Fruit fly (Drosophila melanogaster) whole organism, embryonic: ENCODE measurements around the gene CG34125.

ENCODE experiments used
- Awh ChIP-seq: fragments of 200-800 bp; sonication (Bioruptor generic); IDR thresholded peaks from 2 replicates; pipeline ENCODE4, ENCODE4 v1.3.6; 2022; ENCODE audit warnings: missing biosample characterization, missing genetic modification characterization
- B-H2 ChIP-seq: fragments of 200-800 bp; sonication (Bioruptor generic); optimal IDR thresholded peaks from 2 replicates; lab custom pipeline; 2018; ENCODE audit warnings: missing biosample characterization, mild to moderate bottlenecking, missing genetic modification characterization
- Bdp1 ChIP-seq: fragments of 200-800 bp; sonication (Bioruptor generic); optimal IDR thresholded peaks from 3 replicates; lab custom pipeline; 2016; ENCODE audit warnings: missing biosample characterization, missing genetic modification characterization
- C15 ChIP-seq: fragments of 200-800 bp; sonication (Bioruptor generic); IDR thresholded peaks from 3 replicates; pipeline ENCODE4 v1.3.6; 2022; ENCODE audit warnings: missing biosample characterization, missing genetic modification characterization
- CG12219 ChIP-seq: fragments of 200-800 bp; sonication (Bioruptor generic); optimal IDR thresholded peaks from 3 replicates; lab custom pipeline; 2018; ENCODE audit warnings: missing biosample characterization, mild to moderate bottlenecking, missing genetic modification characterization
- CG1792 ChIP-seq: fragments of 200-800 bp; sonication (Bioruptor generic); optimal IDR thresholded peaks from 2 replicates; lab custom pipeline; 2016; ENCODE audit warnings: missing biosample characterization, missing genetic modification characterization
- CG18262 ChIP-seq: fragments of 200-800 bp; optimal IDR thresholded peaks from 3 replicates; lab custom pipeline; 2019; ENCODE audit warnings: missing biosample characterization, mild to moderate bottlenecking, missing genetic modification characterization, moderate library complexity
- CG2202 ChIP-seq: fragments of 200-800 bp; sonication (Bioruptor generic); optimal IDR thresholded peaks from 2 replicates; lab custom pipeline; 2018; ENCODE audit warnings: missing biosample characterization, mild to moderate bottlenecking, missing genetic modification characterization
- CG30020 ChIP-seq: fragments of 200-800 bp; optimal IDR thresholded peaks from 2 replicates; lab custom pipeline; 2019; ENCODE audit warnings: missing biosample characterization, mild to moderate bottlenecking, missing genetic modification characterization, moderate library complexity
- CG32767 ChIP-seq: fragments of 200-800 bp; sonication (Bioruptor generic); IDR thresholded peaks from 2 replicates; pipeline ENCODE4 v1.3.6; 2022; ENCODE audit warnings: missing biosample characterization, missing genetic modification characterization
- CG33557 ChIP-seq: fragments of 200-800 bp; sonication (Bioruptor generic); optimal IDR thresholded peaks from 2 replicates; lab custom pipeline; 2019; ENCODE audit warnings: missing biosample characterization, mild to moderate bottlenecking, missing genetic modification characterization, moderate library complexity
- CG3726 ChIP-seq: fragments of 200-800 bp; sonication (Bioruptor generic); IDR thresholded peaks from 3 replicates; pipeline ENCODE4, ENCODE4 v1.3.6; 2022; ENCODE audit warnings: missing biosample characterization, missing genetic modification characterization
- CG9215 ChIP-seq: fragments of 200-800 bp; sonication (Bioruptor generic); IDR thresholded peaks from 2 replicates; pipeline ENCODE4 v1.3.6; 2022; ENCODE audit warnings: missing biosample characterization, missing genetic modification characterization
- Chrac-16 ChIP-seq: fragments of 200-800 bp; sonication (Bioruptor generic); optimal IDR thresholded peaks from 3 replicates; lab custom pipeline; 2016; ENCODE audit warnings: missing biosample characterization, missing genetic modification characterization
- Dip2 ChIP-seq: fragments of 200-800 bp; sonication (Bioruptor generic); IDR thresholded peaks from 2 replicates; pipeline ENCODE4 v1.3.6; 2022; ENCODE audit warnings: missing biosample characterization, missing genetic modification characterization
- Dip3 ChIP-seq: fragments of 200-800 bp; sonication (Bioruptor generic); optimal IDR thresholded peaks from 3 replicates; lab custom pipeline; 2016; ENCODE audit warnings: missing biosample characterization, missing genetic modification characterization
- Dp ChIP-seq: fragments of 200-800 bp; sonication (Bioruptor generic); optimal IDR thresholded peaks from 2 replicates; lab custom pipeline; 2018; ENCODE audit warnings: missing biosample characterization, mild to moderate bottlenecking, missing genetic modification characterization, moderate library complexity
- Elba2 ChIP-seq: fragments of 200-800 bp; sonication (Bioruptor generic); optimal IDR thresholded peaks from 3 replicates; lab custom pipeline; 2016; ENCODE audit warnings: missing biosample characterization, missing genetic modification characterization
- HLH3B ChIP-seq: fragments of 200-800 bp; sonication (Bioruptor generic); IDR thresholded peaks from 2 replicates; pipeline ENCODE4 v1.3.6; 2022; ENCODE audit warnings: missing biosample characterization, missing genetic modification characterization
- Lim3 ChIP-seq: fragments of 200-800 bp; sonication (Bioruptor generic); IDR thresholded peaks from 2 replicates; pipeline ENCODE4 v1.3.6; 2022; ENCODE audit warnings: missing biosample characterization, missing genetic modification characterization
- MBD-R2 ChIP-seq: fragments of 200-800 bp; sonication (Bioruptor generic); IDR thresholded peaks from 2 replicates; pipeline ENCODE4 v1.3.6; 2022; ENCODE audit warnings: missing biosample characterization, missing genetic modification characterization
- Nf-YA ChIP-seq: fragments of 200-800 bp; sonication (Bioruptor generic); IDR thresholded peaks from 2 replicates; pipeline ENCODE4 v1.3.6; 2022; ENCODE audit warnings: missing biosample characterization, missing genetic modification characterization
- Sox102F ChIP-seq: fragments of 200-800 bp; sonication (Bioruptor generic); optimal IDR thresholded peaks from 2 replicates; lab custom pipeline; 2018; ENCODE audit warnings: missing biosample characterization, mild to moderate bottlenecking, missing genetic modification characterization, moderate library complexity
- Spps ChIP-seq: fragments of 200-800 bp; sonication (Bioruptor generic); optimal IDR thresholded peaks from 2 replicates; lab custom pipeline; 2018; ENCODE audit warnings: missing biosample characterization, mild to moderate bottlenecking, missing genetic modification characterization
- Ssrp ChIP-seq: fragments of 200-800 bp; sonication (Bioruptor generic); optimal IDR thresholded peaks from 2 replicates; lab custom pipeline; 2018; ENCODE audit warnings: missing biosample characterization, mild to moderate bottlenecking, missing genetic modification characterization, moderate library complexity
- Tbp ChIP-seq: fragments of >200 bp; optimal IDR thresholded peaks from 2 replicates; lab custom pipeline; 2018; ENCODE audit warnings: missing biosample characterization, missing genetic modification characterization
- Trl ChIP-seq, 3 experiments: fragments of >200 bp in 2 of 3; fragments of 200-800 bp in 1 of 3; sonication (Bioruptor generic) in 1 of 3; optimal IDR thresholded peaks; 2 replicates in 1 of 3; 3 replicates in 2 of 3; lab custom pipeline; 2016 to 2017; ENCODE audit warnings: missing biosample characterization in 1 of 3, missing genetic modification characterization in 1 of 3
- Xbp1 ChIP-seq: fragments of 200-800 bp; sonication (Bioruptor generic); optimal IDR thresholded peaks from 3 replicates; lab custom pipeline; 2016; ENCODE audit warnings: missing biosample characterization, mild to moderate bottlenecking, missing genetic modification characterization
- bbx ChIP-seq: fragments of 200-800 bp; sonication (Bioruptor generic); IDR thresholded peaks from 2 replicates; pipeline ENCODE4 v1.3.6; 2022; ENCODE audit warnings: missing biosample characterization, missing genetic modification characterization; ENCODE audit not compliant: partially characterized antibody
- dan ChIP-seq: fragments of 200-800 bp; sonication (Bioruptor generic); IDR thresholded peaks from 2 replicates; pipeline ENCODE4 v1.3.6; 2022; ENCODE audit warnings: missing biosample characterization, missing genetic modification characterization
- dm ChIP-seq: fragments of 200-800 bp; sonication (Bioruptor generic); optimal IDR thresholded peaks from 3 replicates; lab custom pipeline; 2016; ENCODE audit warnings: missing biosample characterization, missing genetic modification characterization
- emc ChIP-seq: fragments of 200-800 bp; sonication (Bioruptor generic); optimal IDR thresholded peaks from 2 replicates; lab custom pipeline; 2016; ENCODE audit warnings: missing biosample characterization, missing genetic modification characterization
- ftz-f1 ChIP-seq: fragments of 200-800 bp; sonication (Bioruptor generic); optimal IDR thresholded peaks from 2 replicates; lab custom pipeline; 2016; ENCODE audit warnings: missing biosample characterization, missing genetic modification characterization
- gem ChIP-seq: fragments of 200-800 bp; sonication (Bioruptor generic); optimal IDR thresholded peaks from 2 replicates; lab custom pipeline; 2019; ENCODE audit warnings: missing biosample characterization, mild to moderate bottlenecking, missing genetic modification characterization, moderate library complexity
- ind ChIP-seq: fragments of 200-800 bp; sonication (Bioruptor generic); optimal IDR thresholded peaks from 3 replicates; lab custom pipeline; 2016; ENCODE audit warnings: missing biosample characterization, missing genetic modification characterization
- jigr1 ChIP-seq: fragments of 200-800 bp; sonication (Bioruptor generic); IDR thresholded peaks from 3 replicates; pipeline ENCODE4 v1.3.6; 2022; ENCODE audit warnings: missing biosample characterization, missing genetic modification characterization
- kay ChIP-seq: fragments of 200-800 bp; sonication (Bioruptor generic); optimal IDR thresholded peaks from 2 replicates; lab custom pipeline; 2016; ENCODE audit warnings: missing biosample characterization, missing genetic modification characterization
- klu ChIP-seq: fragments of 200-800 bp; sonication (Bioruptor generic); IDR thresholded peaks from 2 replicates; pipeline ENCODE4 v1.3.6; 2022; ENCODE audit warnings: missing biosample characterization, missing genetic modification characterization
- oc ChIP-seq: fragments of 200-800 bp; sonication (Bioruptor generic); optimal IDR thresholded peaks from 2 replicates; lab custom pipeline; 2018; ENCODE audit warnings: missing biosample characterization, mild to moderate bottlenecking, missing genetic modification characterization, moderate library complexity
- odd ChIP-seq: fragments of 200-800 bp; sonication (Bioruptor generic); optimal IDR thresholded peaks from 2 replicates; lab custom pipeline; 2017; ENCODE audit warnings: missing biosample characterization, mild to moderate bottlenecking, missing genetic modification characterization
- otp ChIP-seq: fragments of 200-800 bp; sonication (Bioruptor generic); IDR thresholded peaks from 3 replicates; pipeline ENCODE4, ENCODE4 v1.3.6; 2022; ENCODE audit warnings: missing biosample characterization, missing genetic modification characterization
- psq ChIP-seq: fragments of 200-800 bp; sonication (Bioruptor generic); optimal IDR thresholded peaks from 2 replicates; lab custom pipeline; 2017; ENCODE audit warnings: missing biosample characterization, missing genetic modification characterization
- slou ChIP-seq: fragments of 200-800 bp; sonication (Bioruptor generic); optimal IDR thresholded peaks from 3 replicates; lab custom pipeline; 2016; ENCODE audit warnings: missing biosample characterization, missing genetic modification characterization
- so ChIP-seq: fragments of 200-800 bp; sonication (Bioruptor generic); IDR thresholded peaks from 3 replicates; pipeline ENCODE4 v1.3.6; 2022; ENCODE audit warnings: missing biosample characterization, missing genetic modification characterization
- stwl ChIP-seq: fragments of 200-800 bp; sonication (Bioruptor generic); optimal IDR thresholded peaks from 3 replicates; lab custom pipeline; 2018; ENCODE audit warnings: missing biosample characterization, mild to moderate bottlenecking, missing genetic modification characterization, moderate library complexity
- tll ChIP-seq, 2 experiments: fragments of 200-800 bp in 1 of 2; fragments of >200 bp in 1 of 2; sonication (Bioruptor generic) in 1 of 2; optimal IDR thresholded peaks; 2 replicates each; lab custom pipeline; 2017 to 2019; ENCODE audit warnings: missing biosample characterization in 2 of 2, missing genetic modification characterization in 2 of 2, mild to moderate bottlenecking in 1 of 2, moderate library complexity in 1 of 2
- toy ChIP-seq: fragments of 200-800 bp; sonication (Bioruptor generic); IDR thresholded peaks from 2 replicates; pipeline ENCODE4 v1.3.6; 2022; ENCODE audit warnings: missing biosample characterization, missing genetic modification characterization
- trem ChIP-seq: fragments of 200-800 bp; optimal IDR thresholded peaks from 3 replicates; lab custom pipeline; 2019; ENCODE audit warnings: missing biosample characterization, mild to moderate bottlenecking, missing genetic modification characterization, moderate library complexity
- unpg ChIP-seq: fragments of 200-800 bp; sonication (Bioruptor generic); optimal IDR thresholded peaks from 3 replicates; lab custom pipeline; 2018; ENCODE audit warnings: missing biosample characterization, mild to moderate bottlenecking, missing genetic modification characterization, moderate library complexity
- zen ChIP-seq: fragments of 200-800 bp; sonication (Bioruptor generic); optimal IDR thresholded peaks from 3 replicates; lab custom pipeline; 2018; ENCODE audit warnings: missing biosample characterization, mild to moderate bottlenecking, missing genetic modification characterization, moderate library complexity

Gene CG34125

dm6 chr2L:5000287-5000871 is 34.9 kb downstream of the CG34125 start (continued):
- TF ChIP-seq dm (GFP tag; lab: Kevin White, UChicago) (no peak), CG2202 (peak; percentile 85), Nf-YA (GFP tag; lab: Robert Waterston, UW) (peak; percentile 53; the same call in 1 of the 2 replicates), C15 (GFP tag; lab: Robert Waterston, UW) (no peak), CG1792 (GFP tag; lab: Kevin White, UChicago) (peak; percentile 9), CG12219 (peak; percentile 64), Trl (optimal IDR thresholded peaks at IDR 0.05; lab: Kevin White, UChicago) (no peak), Trl (GFP tag; optimal IDR thresholded peaks at IDR 0.05; lab: Kevin White, UChicago) (peak; percentile 26), Chrac-16 (GFP tag; lab: Kevin White, UChicago) (peak; percentile 80), slou (GFP tag; lab: Kevin White, UChicago) (peak; percentile 44), Ssrp (tag; lab: Kevin White, UChicago) (peak; percentile 75), kay (GFP tag; lab: Kevin White, UChicago) (peak; percentile 56), CG32767 (GFP tag; lab: Robert Waterston, UW) (peak; percentile 82), odd (GFP tag; lab: Kevin White, UChicago) (peak; percentile 85), CG33557 (GFP tag; lab: Kevin White, UChicago) (peak; percentile 96), emc (GFP tag; lab: Kevin White, UChicago) (peak; percentile 38), CG18262 (peak; percentile 94), CG3726 (peak; percentile 16; the same call in 1 of the 3 replicates), ind (GFP tag; lab: Kevin White, UChicago) (peak; percentile 74), Dip2 (no peak), so (GFP tag; lab: Robert Waterston, UW) (peak; percentile 82), Awh (peak; percentile 84), stwl (no peak), zen (tag; lab: Kevin White, UChicago) (peak; percentile 92), tll (GFP tag; optimal IDR thresholded peaks at IDR 0.05; lab: Kevin White, UChicago) (peak in 1 of 2 experiments; percentile 73), Bdp1 (GFP tag; lab: Kevin White, UChicago) (peak; percentile 48), unpg (GFP tag; lab: Kevin White, UChicago) (peak; percentile 79), MBD-R2 (GFP tag; lab: Robert Waterston, UW) (peak; percentile 33; the same call in 1 of the 2 replicates), Lim3 (GFP tag; lab: Robert Waterston, UW) (no peak; the same call in 1 of the 2 replicates), CG30020 (tag; lab: Kevin White, UChicago) (peak; percentile 60), HLH3B (peak; percentile 84), gem (peak; percentile 94), B-H2 (GFP tag; lab: Kevin White, UChicago) (peak; percentile 43), psq (GFP tag; lab: Kevin White, UChicago) (peak; percentile 60), Sox102F (GFP tag; lab: Kevin White, UChicago) (peak; percentile 77), dan (GFP tag; lab: Robert Waterston, UW) (no peak), Xbp1 (peak; percentile 79), trem (tag; lab: Kevin White, UChicago) (peak; percentile 79), toy (GFP tag; lab: Robert Waterston, UW) (0 out of 2 replicates have a peak, but pooled peaks have one; percentile 53), Spps (tag; lab: Kevin White, UChicago) (peak; percentile 55), Dp (GFP tag; lab: Kevin White, UChicago) (no peak), ftz-f1 (GFP tag; lab: Kevin White, UChicago) (no peak), klu (GFP tag; lab: Robert Waterston, UW) (peak; percentile 70; the same call in 1 of the 2 replicates), bbx (GFP tag; lab: Robert Waterston, UW) (no peak; the same call in 1 of the 2 replicates), oc (tag; lab: Kevin White, UChicago) (peak; percentile 42), CG9215 (GFP tag; lab: Robert Waterston, UW) (peak; percentile 64), Elba2 (peak; percentile 54), otp (GFP tag; lab: Robert Waterston, UW) (peak; percentile 67; the same call in 2 of the 3 replicates), Tbp (no peak), Dip3 (GFP tag; lab: Kevin White, UChicago) (peak; percentile 67), jigr1 (no peak)
